Fruit fly (Drosophila melanogaster) whole organism, embryonic: ENCODE measurements around the gene Uck.

Experiments used
- Bdp1 ChIP-seq: fragments of 200-800 bp; sonication (Bioruptor generic); optimal IDR thresholded peaks from 3 replicates; lab custom pipeline; 2016; ENCODE audit warnings: missing biosample characterization, missing genetic modification characterization
- CG10267 ChIP-seq: fragments of 200-800 bp; sonication (Bioruptor generic); optimal IDR thresholded peaks from 2 replicates; lab custom pipeline; 2018; ENCODE audit warnings: missing biosample characterization, mild to moderate bottlenecking, missing genetic modification characterization, moderate library complexity
- CG10366 ChIP-seq: fragments of 200-800 bp; sonication (Bioruptor generic); IDR thresholded peaks from 2 replicates; pipeline ENCODE4 v1.3.6; 2022; ENCODE audit warnings: missing biosample characterization, missing genetic modification characterization
- CG11560 ChIP-seq: fragments of 200-800 bp; sonication (Bioruptor generic); IDR thresholded peaks from 3 replicates; pipeline ENCODE4 v1.3.6; 2022; ENCODE audit warnings: missing biosample characterization, missing genetic modification characterization
- CG11695 ChIP-seq: fragments of 200-800 bp; sonication (Bioruptor generic); IDR thresholded peaks from 3 replicates; pipeline ENCODE4 v1.3.6; 2022; ENCODE audit warnings: missing biosample characterization, missing genetic modification characterization
- CG12659 ChIP-seq: fragments of 200-800 bp; sonication (Bioruptor generic); optimal IDR thresholded peaks from 3 replicates; lab custom pipeline; 2017; ENCODE audit warnings: mild to moderate bottlenecking, missing biosample characterization, missing genetic modification reagents, missing genetic modification characterization
- CG13894 ChIP-seq: fragments of 200-800 bp; sonication (Bioruptor generic); optimal IDR thresholded peaks from 3 replicates; lab custom pipeline; 2018; ENCODE audit warnings: missing biosample characterization, mild to moderate bottlenecking, missing genetic modification characterization, moderate library complexity
- CG14441 ChIP-seq: fragments of 200-800 bp; sonication (Bioruptor generic); IDR thresholded peaks from 2 replicates; pipeline ENCODE4 v1.3.6; 2022; ENCODE audit warnings: missing biosample characterization, missing genetic modification characterization
- CG15514 ChIP-seq: fragments of 200-800 bp; sonication (Bioruptor generic); optimal IDR thresholded peaks from 3 replicates; lab custom pipeline; 2017; ENCODE audit warnings: missing biosample characterization, missing genetic modification characterization, mild to moderate bottlenecking, moderate library complexity, missing genetic modification reagents
- CG15601 ChIP-seq: fragments of 200-800 bp; sonication (Bioruptor generic); optimal IDR thresholded peaks from 3 replicates; lab custom pipeline; 2019; ENCODE audit warnings: missing biosample characterization, mild to moderate bottlenecking, missing genetic modification characterization, moderate library complexity
- CG1647 ChIP-seq: fragments of 200-800 bp; sonication (Bioruptor generic); optimal IDR thresholded peaks from 3 replicates; lab custom pipeline; 2016; ENCODE audit warnings: missing biosample characterization, missing genetic modification characterization
- CG16779 ChIP-seq: fragments of 200-800 bp; sonication (Bioruptor generic); IDR thresholded peaks from 2 replicates; pipeline ENCODE4 v1.3.6; 2022; ENCODE audit warnings: missing biosample characterization, missing genetic modification characterization
- CG18011 ChIP-seq: fragments of 200-800 bp; sonication (Bioruptor generic); optimal IDR thresholded peaks from 2 replicates; lab custom pipeline; 2017; ENCODE audit warnings: missing biosample characterization, missing genetic modification characterization, mild to moderate bottlenecking, moderate library complexity, missing genotype
- CG18476 ChIP-seq: fragments of 200-800 bp; sonication (Bioruptor generic); optimal IDR thresholded peaks from 2 replicates; lab custom pipeline; 2016; ENCODE audit warnings: missing biosample characterization, mild to moderate bottlenecking, missing genetic modification characterization
- CG2116 ChIP-seq: fragments of 200-800 bp; sonication (Bioruptor generic); optimal IDR thresholded peaks from 3 replicates; lab custom pipeline; 2018; ENCODE audit warnings: missing biosample characterization, mild to moderate bottlenecking, missing genetic modification characterization
- CG30431 ChIP-seq: fragments of 200-800 bp; sonication (Bioruptor generic); optimal IDR thresholded peaks from 2 replicates; lab custom pipeline; 2017; ENCODE audit warnings: missing biosample characterization, missing genetic modification characterization
- CG3281 ChIP-seq: fragments of 200-800 bp; sonication (Bioruptor generic); optimal IDR thresholded peaks from 3 replicates; lab custom pipeline; 2017; ENCODE audit warnings: missing biosample characterization, mild to moderate bottlenecking, missing genetic modification characterization
- CG7745 ChIP-seq: fragments of 200-800 bp; sonication (Bioruptor generic); optimal IDR thresholded peaks from 2 replicates; lab custom pipeline; 2018; ENCODE audit warnings: missing biosample characterization, mild to moderate bottlenecking, missing genetic modification characterization, moderate library complexity
- CG7928 ChIP-seq: fragments of 200-800 bp; sonication (Bioruptor generic); optimal IDR thresholded peaks from 2 replicates; lab custom pipeline; 2017; ENCODE audit warnings: missing biosample characterization, mild to moderate bottlenecking, missing genetic modification characterization
- CG7963 ChIP-seq: fragments of 200-800 bp; sonication (Bioruptor generic); IDR thresholded peaks from 3 replicates; pipeline ENCODE4 v1.3.6; 2022; ENCODE audit warnings: missing biosample characterization, missing genetic modification characterization; ENCODE audit not compliant: partially characterized antibody
- CG8089 ChIP-seq: fragments of 200-800 bp; sonication (Bioruptor generic); optimal IDR thresholded peaks from 3 replicates; lab custom pipeline; 2016; ENCODE audit warnings: missing biosample characterization, missing genetic modification characterization
- CG8290 ChIP-seq, 3 experiments: fragments of 200-800 bp; sonication (Bioruptor generic); optimal IDR thresholded peaks; 2 replicates each; lab custom pipeline; 2016 to 2019; ENCODE audit warnings: missing biosample characterization in 3 of 3, missing genetic modification characterization in 3 of 3, mild to moderate bottlenecking in 2 of 3, moderate library complexity in 1 of 3
- CG9797 ChIP-seq: fragments of 200-800 bp; sonication (Bioruptor generic); optimal IDR thresholded peaks from 3 replicates; lab custom pipeline; 2018; ENCODE audit warnings: missing biosample characterization, mild to moderate bottlenecking, missing genetic modification characterization
- CG9817 ChIP-seq: fragments of 200-800 bp; sonication (Bioruptor generic); optimal IDR thresholded peaks from 2 replicates; lab custom pipeline; 2018; ENCODE audit warnings: missing biosample characterization, mild to moderate bottlenecking, missing genetic modification characterization, moderate library complexity
- D19B ChIP-seq: fragments of 200-800 bp; sonication (Bioruptor generic); optimal IDR thresholded peaks from 2 replicates; lab custom pipeline; 2017; ENCODE audit warnings: missing biosample characterization, mild to moderate bottlenecking, missing genetic modification characterization
- E2f1 ChIP-seq: fragments of 200-800 bp; sonication (Bioruptor generic); IDR thresholded peaks from 2 replicates; pipeline ENCODE4 v1.3.6; 2022; ENCODE audit warnings: missing biosample characterization, missing genetic modification characterization
- E2f2 ChIP-seq: fragments of 200-800 bp; sonication (Bioruptor generic); IDR thresholded peaks from 2 replicates; pipeline ENCODE4 v1.3.6; 2022; ENCODE audit warnings: missing biosample characterization, missing genetic modification characterization
- Hey ChIP-seq: fragments of 200-800 bp; sonication (Bioruptor generic); optimal IDR thresholded peaks from 3 replicates; lab custom pipeline; 2018; ENCODE audit warnings: missing biosample characterization, mild to moderate bottlenecking, missing genetic modification characterization
- HmgZ ChIP-seq: fragments of 200-800 bp; sonication (Bioruptor generic); optimal IDR thresholded peaks from 2 replicates; lab custom pipeline; 2018; ENCODE audit warnings: missing biosample characterization, mild to moderate bottlenecking, missing genetic modification characterization
- Hmr ChIP-seq: fragments of 200-800 bp; sonication (Bioruptor generic); optimal IDR thresholded peaks from 3 replicates; lab custom pipeline; 2017; ENCODE audit warnings: mild to moderate bottlenecking, missing biosample characterization, missing genetic modification reagents, missing genetic modification characterization
- Hmx ChIP-seq: fragments of 200-800 bp; sonication (Bioruptor generic); optimal IDR thresholded peaks from 2 replicates; lab custom pipeline; 2016; ENCODE audit warnings: missing biosample characterization, missing genetic modification characterization
- NFAT ChIP-seq: fragments of 200-800 bp; sonication (Bioruptor generic); IDR thresholded peaks from 2 replicates; pipeline ENCODE4 v1.3.6; 2022; ENCODE audit warnings: missing biosample characterization, missing genetic modification characterization
- Rx ChIP-seq: fragments of 200-800 bp; sonication (Bioruptor generic); IDR thresholded peaks from 2 replicates; pipeline ENCODE4 v1.3.6; 2022; ENCODE audit warnings: missing biosample characterization, missing genetic modification characterization
- Usf ChIP-seq: fragments of 200-800 bp; sonication (Bioruptor generic); optimal IDR thresholded peaks from 2 replicates; lab custom pipeline; 2017; ENCODE audit warnings: missing genotype, missing biosample characterization, missing genetic modification characterization
- Vsx1 ChIP-seq: fragments of 200-800 bp; sonication (Bioruptor generic); optimal IDR thresholded peaks from 2 replicates; lab custom pipeline; 2017; ENCODE audit warnings: missing biosample characterization, mild to moderate bottlenecking, missing genetic modification characterization, missing genetic modification reagents
- YL-1 ChIP-seq: fragments of 200-800 bp; sonication (Bioruptor generic); optimal IDR thresholded peaks from 3 replicates; lab custom pipeline; 2017; ENCODE audit warnings: missing biosample characterization, mild to moderate bottlenecking, missing genetic modification characterization
- ac ChIP-seq: fragments of 200-800 bp; sonication (Bioruptor generic); optimal IDR thresholded peaks from 3 replicates; lab custom pipeline; 2017; ENCODE audit warnings: missing biosample characterization, mild to moderate bottlenecking, missing genetic modification characterization
- fd64A ChIP-seq: fragments of 200-800 bp; sonication (Bioruptor generic); optimal IDR thresholded peaks from 3 replicates; lab custom pipeline; 2018; ENCODE audit warnings: missing biosample characterization, mild to moderate bottlenecking, missing genetic modification characterization
- gce ChIP-seq: fragments of 200-800 bp; sonication (Bioruptor generic); IDR thresholded peaks from 3 replicates; pipeline ENCODE4 v1.3.6; 2022; ENCODE audit warnings: missing biosample characterization, missing genetic modification characterization
- gem ChIP-seq: fragments of 200-800 bp; sonication (Bioruptor generic); optimal IDR thresholded peaks from 2 replicates; lab custom pipeline; 2019; ENCODE audit warnings: missing biosample characterization, mild to moderate bottlenecking, missing genetic modification characterization, moderate library complexity
- klu ChIP-seq: fragments of 200-800 bp; sonication (Bioruptor generic); IDR thresholded peaks from 2 replicates; pipeline ENCODE4 v1.3.6; 2022; ENCODE audit warnings: missing biosample characterization, missing genetic modification characterization
- lab ChIP-seq: fragments of 200-800 bp; sonication (Bioruptor generic); optimal IDR thresholded peaks from 3 replicates; lab custom pipeline; 2017; ENCODE audit warnings: missing biosample characterization, missing genetic modification characterization, mild to moderate bottlenecking, moderate library complexity, missing genetic modification reagents
- mirr ChIP-seq: fragments of 200-800 bp; sonication (Bioruptor generic); optimal IDR thresholded peaks from 3 replicates; lab custom pipeline; 2018; ENCODE audit warnings: missing biosample characterization, mild to moderate bottlenecking, missing genetic modification characterization
- nerfin-2 ChIP-seq: fragments of 200-800 bp; sonication (Bioruptor generic); IDR thresholded peaks from 2 replicates; pipeline ENCODE4 v1.3.6; 2022; ENCODE audit warnings: missing biosample characterization, missing genetic modification characterization; ENCODE audit not compliant: partially characterized antibody
- oc ChIP-seq: fragments of 200-800 bp; sonication (Bioruptor generic); optimal IDR thresholded peaks from 2 replicates; lab custom pipeline; 2018; ENCODE audit warnings: missing biosample characterization, mild to moderate bottlenecking, missing genetic modification characterization, moderate library complexity
- sqz ChIP-seq: fragments of 200-800 bp; sonication (Bioruptor generic); optimal IDR thresholded peaks from 3 replicates; lab custom pipeline; 2018; ENCODE audit warnings: missing biosample characterization, mild to moderate bottlenecking, missing genetic modification characterization
- sug ChIP-seq: fragments of 200-800 bp; optimal IDR thresholded peaks from 2 replicates; lab custom pipeline; 2019; ENCODE audit warnings: missing biosample characterization, mild to moderate bottlenecking, missing genetic modification characterization, moderate library complexity
- wek ChIP-seq: fragments of 200-800 bp; sonication (Bioruptor generic); optimal IDR thresholded peaks from 3 replicates; lab custom pipeline; 2018; ENCODE audit warnings: missing biosample characterization, mild to moderate bottlenecking, missing genetic modification characterization, moderate library complexity

The Uck gene

DNA sequence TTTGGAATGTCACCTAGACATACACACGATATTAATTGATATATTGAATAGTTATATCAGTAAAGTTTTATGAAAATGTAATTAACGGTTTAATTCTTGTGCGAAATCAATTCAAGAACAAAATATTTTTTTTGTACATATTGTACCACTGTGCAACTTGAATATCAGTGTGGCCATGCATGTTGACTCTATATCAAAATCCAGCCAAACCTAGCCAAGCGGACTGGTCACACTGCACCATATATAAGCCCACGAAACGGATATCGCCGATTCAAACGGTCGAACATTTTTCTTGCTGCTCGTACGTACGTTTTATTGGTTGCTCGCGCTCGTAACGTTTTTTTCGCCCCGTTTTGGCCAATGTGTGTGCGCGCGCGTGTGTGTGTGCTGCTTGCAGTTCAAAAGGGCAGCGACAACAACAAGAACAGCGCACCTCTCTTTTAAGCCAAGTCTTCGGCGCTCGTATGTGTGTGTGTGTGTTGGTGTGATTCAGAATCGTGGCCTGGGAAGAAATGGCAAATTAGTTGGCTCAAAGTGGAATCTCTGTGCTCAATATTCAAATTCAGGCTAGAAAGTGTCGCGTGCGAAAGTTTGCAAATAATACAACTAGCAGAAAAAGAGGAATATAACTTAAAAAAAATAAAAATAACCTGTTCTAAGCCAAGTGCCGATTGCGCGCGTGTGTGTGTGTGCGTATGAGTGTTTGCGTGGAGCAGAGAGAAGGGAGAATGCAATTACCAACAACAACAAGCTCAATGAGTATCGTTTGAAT is 5.0 kb downstream of the Uck start, which contains the start of gene crb (continued):
- TF ChIP-seq CG12659 (GFP tag; lab: Kevin White, UChicago) (peak; percentile 65), E2f1 (GFP tag; lab: Robert Waterston, UW) (peak; percentile 28; the same call in 1 of the 2 replicates), nerfin-2 (GFP tag; lab: Robert Waterston, UW) (peak; percentile 37; the same call in 1 of the 2 replicates), mirr (peak; percentile 60), sug (tag; lab: Kevin White, UChicago) (peak; percentile 62), CG8089 (GFP tag; lab: Kevin White, UChicago) (peak; percentile 6), CG7745 (tag; lab: Kevin White, UChicago) (no peak), CG9797 (GFP tag; lab: Kevin White, UChicago) (peak; percentile 71), CG16779 (GFP tag; lab: Robert Waterston, UW) (no peak), lab (GFP tag; lab: Kevin White, UChicago) (peak; percentile 72), Rx (GFP tag; lab: Robert Waterston, UW) (no peak), klu (GFP tag; lab: Robert Waterston, UW) (no peak), CG3281 (GFP tag; lab: Kevin White, UChicago) (peak; percentile 43), Bdp1 (GFP tag; lab: Kevin White, UChicago) (peak; percentile 41), CG7928 (GFP tag; lab: Kevin White, UChicago) (no peak), HmgZ (peak; percentile 83), CG15514 (GFP tag; lab: Kevin White, UChicago) (peak; percentile 65), CG18476 (GFP tag; lab: Kevin White, UChicago) (peak; percentile 13), CG13894 (tag; lab: Kevin White, UChicago) (peak; percentile 75), wek (GFP tag; lab: Kevin White, UChicago) (peak; percentile 59), CG11695 (no peak), Usf (no peak), CG10366 (GFP tag; lab: Robert Waterston, UW) (no peak; the same call in 1 of the 2 replicates), CG30431 (GFP tag; lab: Kevin White, UChicago) (no peak), Hmr (GFP tag; lab: Kevin White, UChicago) (peak; percentile 82), CG2116 (peak; percentile 48), CG15601 (peak; percentile 40), Hey (no peak), ac (no peak), gce (GFP tag; lab: Robert Waterston, UW) (peak; percentile 70; the same call in 1 of the 3 replicates), NFAT (GFP tag; lab: Robert Waterston, UW) (peak; percentile 79), CG9817 (tag; lab: Kevin White, UChicago) (no peak), CG1647 (GFP tag; lab: Kevin White, UChicago) (no peak), fd64A (GFP tag; lab: Kevin White, UChicago) (no peak), CG10267 (tag; lab: Kevin White, UChicago) (peak; percentile 54), oc (peak; percentile 25), Vsx1 (GFP tag; lab: Kevin White, UChicago) (no peak), CG18011 (GFP tag; lab: Kevin White, UChicago) (peak; percentile 26), CG14441 (peak; percentile 40; the same call in 1 of the 2 replicates), YL-1 (GFP tag; lab: Kevin White, UChicago) (peak; percentile 7), Hmx (GFP tag; lab: Kevin White, UChicago) (no peak), sqz (GFP tag; lab: Kevin White, UChicago) (peak; percentile 77), CG11560 (no peak), E2f2 (GFP tag; lab: Robert Waterston, UW) (peak; percentile 85), gem (tag; lab: Kevin White, UChicago) (peak; percentile 63), CG8290 (GFP tag; optimal IDR thresholded peaks at IDR 0.05; lab: Kevin White, UChicago) (peak; percentile 36), CG8290 (tag; optimal IDR thresholded peaks at IDR 0.05; lab: Kevin White, UChicago) (peak in 1 of 2 experiments; percentile 91), CG7963 (GFP tag; lab: Robert Waterston, UW) (peak; percentile 42; the same call in 1 of the 3 replicates), D19B (GFP tag; lab: Kevin White, UChicago) (no peak)
